Worm (Caenorhabditis elegans) whole organism, L4 larva: ENCODE measurements around the gene C02F5.5.
A peak's percentile ranks its signal among the peaks of the same experiment; 100 is the strongest.

ENCODE experiments used
- F49E8.2 ChIP-seq: sonication (generic microtip); optimal IDR thresholded peaks from 2 replicates; lab custom pipeline; 2016; ENCODE audit warnings: missing compliant biosample characterization, mild to moderate bottlenecking, missing genetic modification characterization, borderline replicate concordance
- T20F7.1 ChIP-seq: fragments of 200-800 bp; sonication (Bioruptor generic); optimal IDR thresholded peaks from 2 replicates; lab custom pipeline; 2018; ENCODE audit warnings: mild to moderate bottlenecking, missing genetic modification characterization, missing compliant biosample characterization
- Y75B8A.6 ChIP-seq: fragments of 200-800 bp; sonication (Bioruptor generic); IDR thresholded peaks from 2 replicates; pipeline ENCODE4 v1.3.6; 2022; ENCODE audit warnings: missing genetic modification reagents, missing genetic modification characterization, missing compliant biosample characterization
- ZK337.2 ChIP-seq: fragments of 200-800 bp; sonication (Bioruptor generic); IDR thresholded peaks from 2 replicates; pipeline ENCODE4 v1.3.6; 2022; ENCODE audit warnings: missing genetic modification reagents, missing genetic modification characterization, missing compliant biosample characterization
- aha-1 ChIP-seq: fragments of 150-350 bp; peaks from one replicate; lab custom pipeline; 2014; ENCODE audit warnings: missing biosample characterization, missing genetic modification characterization
- aly-2 ChIP-seq: sonication (generic microtip); optimal IDR thresholded peaks from 2 replicates; lab custom pipeline; 2018; ENCODE audit warnings: missing biosample characterization, missing genetic modification characterization
- arid-1 ChIP-seq: fragments of 200-800 bp; sonication (Bioruptor generic); conservative IDR thresholded peaks from 2 replicates; pipeline ENCODE4 v1.3.6; 2022; ENCODE audit warnings: missing genetic modification reagents, missing genetic modification characterization, missing compliant biosample characterization
- ceh-20 ChIP-seq: fragments of 200-800 bp; sonication (Bioruptor generic); IDR thresholded peaks from 2 replicates; pipeline ENCODE4 v1.3.6; 2022; ENCODE audit warnings: missing genetic modification reagents, missing genetic modification characterization, missing compliant biosample characterization
- ceh-28 ChIP-seq: fragments of 150-350 bp; optimal IDR thresholded peaks from 2 replicates; lab custom pipeline; 2014; ENCODE audit warnings: missing biosample characterization, missing genetic modification reagents, missing genetic modification characterization
- ceh-62 ChIP-seq: sonication (generic microtip); optimal IDR thresholded peaks from 2 replicates; lab custom pipeline; 2017; ENCODE audit warnings: missing biosample characterization, missing genetic modification characterization
- ceh-82 ChIP-seq: sonication (generic microtip); optimal IDR thresholded peaks from 2 replicates; lab custom pipeline; 2017; ENCODE audit warnings: missing biosample characterization, missing genetic modification characterization
- ctbp-1 ChIP-seq: fragments of 200-800 bp; sonication (Bioruptor generic); IDR thresholded peaks from 2 replicates; pipeline ENCODE4 v1.3.6; 2022; ENCODE audit warnings: missing genetic modification reagents, missing genetic modification characterization, missing compliant biosample characterization
- daf-8 ChIP-seq: fragments of 200-800 bp; sonication (Bioruptor generic); IDR thresholded peaks from 2 replicates; pipeline ENCODE4 v1.3.6; 2022; ENCODE audit warnings: missing genetic modification characterization, missing compliant biosample characterization
- dmd-6 ChIP-seq: fragments of 200-800 bp; sonication (Bioruptor generic); IDR thresholded peaks from 2 replicates; pipeline ENCODE4 v1.3.6; 2022; ENCODE audit warnings: missing genetic modification reagents, missing genetic modification characterization, missing compliant biosample characterization
- duxl-1 ChIP-seq: sonication (generic microtip); optimal IDR thresholded peaks from 2 replicates; lab custom pipeline; 2016; ENCODE audit warnings: mild to moderate bottlenecking, missing genetic modification characterization, moderate library complexity, missing compliant biosample characterization; ENCODE audit not compliant: poor library complexity
- dve-1 ChIP-seq: sonication (generic microtip); optimal IDR thresholded peaks from 2 replicates; lab custom pipeline; 2017; ENCODE audit warnings: antibody characterized with exemption, mild to moderate bottlenecking, missing genetic modification characterization, missing compliant biosample characterization; ENCODE audit not compliant: insufficient read depth
- lin-15B ChIP-seq: fragments of 150-350 bp; sonication (generic microtip); optimal IDR thresholded peaks from 3 replicates; lab custom pipeline; 2014; ENCODE audit warnings: missing biosample characterization, missing genetic modification characterization
- lin-29 ChIP-seq: fragments of 200-800 bp; sonication (Bioruptor generic); IDR thresholded peaks from 2 replicates; pipeline ENCODE4 v1.3.6; 2022; ENCODE audit warnings: missing genetic modification reagents, missing genetic modification characterization, missing compliant biosample characterization
- mdl-1 ChIP-seq, 2 experiments: fragments of 150-350 bp in 1 of 2; sonication (generic microtip) in 1 of 2; optimal IDR thresholded peaks; 2 replicates each; lab custom pipeline; 2014 to 2017; ENCODE audit warnings: missing biosample characterization in 2 of 2, missing genetic modification characterization in 2 of 2
- mdt-29 ChIP-seq: fragments of 200-800 bp; sonication (Bioruptor generic); IDR thresholded peaks from 2 replicates; pipeline ENCODE4 v1.3.6; 2022; ENCODE audit warnings: missing genetic modification reagents, missing genetic modification characterization, missing compliant biosample characterization
- mes-2 ChIP-seq: sonication (generic microtip); optimal IDR thresholded peaks from 2 replicates; lab custom pipeline; 2016; ENCODE audit warnings: missing genotype, mild to moderate bottlenecking, missing genetic modification characterization, missing compliant biosample characterization; ENCODE audit not compliant: poor library complexity, severe bottlenecking
- mxl-2 ChIP-seq: fragments of 200-800 bp; sonication (Bioruptor generic); conservative IDR thresholded peaks from 2 replicates; pipeline ENCODE4 v1.3.6; 2022; ENCODE audit warnings: missing genetic modification reagents, missing genetic modification characterization, missing compliant biosample characterization
- mxl-3 ChIP-seq: fragments of 200-800 bp; sonication (Bioruptor generic); optimal IDR thresholded peaks from 2 replicates; lab custom pipeline; 2018; ENCODE audit warnings: mild to moderate bottlenecking, missing genetic modification characterization, missing compliant biosample characterization
- nhr-102 ChIP-seq: sonication (generic microtip); optimal IDR thresholded peaks from 2 replicates; lab custom pipeline; 2016; ENCODE audit warnings: mild to moderate bottlenecking, missing genetic modification characterization, moderate library complexity, missing compliant biosample characterization
- nhr-111 ChIP-seq: fragments of 200-800 bp; sonication (Bioruptor generic); optimal IDR thresholded peaks from 2 replicates; lab custom pipeline; 2018; ENCODE audit warnings: mild to moderate bottlenecking, missing genetic modification characterization, missing compliant biosample characterization
- nhr-237 ChIP-seq: sonication (generic microtip); optimal IDR thresholded peaks from 2 replicates; lab custom pipeline; 2017; ENCODE audit warnings: missing biosample characterization, missing genetic modification characterization
- nhr-41 ChIP-seq: fragments of 200-800 bp; sonication (Bioruptor generic); IDR thresholded peaks from 2 replicates; pipeline ENCODE4 v1.3.6; 2022; ENCODE audit warnings: missing genetic modification reagents, missing genetic modification characterization, missing compliant biosample characterization
- nhr-76 ChIP-seq: fragments of 150-350 bp; optimal IDR thresholded peaks from 2 replicates; lab custom pipeline; 2014; ENCODE audit warnings: missing biosample characterization, missing genetic modification characterization
- sdz-12 ChIP-seq: fragments of 200-800 bp; sonication (Bioruptor generic); optimal IDR thresholded peaks from 2 replicates; lab custom pipeline; 2018; ENCODE audit warnings: mild to moderate bottlenecking, missing genetic modification characterization, missing compliant biosample characterization
- snpc-4 ChIP-seq: fragments of 150-350 bp; optimal IDR thresholded peaks from 2 replicates; lab custom pipeline; 2014; ENCODE audit warnings: missing biosample characterization, missing genetic modification characterization
- tag-97 ChIP-seq: fragments of 200-800 bp; sonication (Bioruptor generic); IDR thresholded peaks from 2 replicates; pipeline ENCODE4 v1.3.6; 2022; ENCODE audit warnings: missing genetic modification characterization, missing compliant biosample characterization
- tra-1 ChIP-seq: fragments of 200-800 bp; sonication (Bioruptor generic); IDR thresholded peaks from 2 replicates; pipeline ENCODE4 v1.3.6; 2022; ENCODE audit warnings: missing genetic modification reagents, missing genetic modification characterization, missing compliant biosample characterization
- unc-130 ChIP-seq: sonication (generic microtip); optimal IDR thresholded peaks from 2 replicates; lab custom pipeline; 2016; ENCODE audit warnings: missing genetic modification reagents, missing genetic modification characterization, missing compliant biosample characterization
- unc-62 ChIP-seq, 3 experiments: fragments of 150-350 bp in 1 of 3; sonication (generic microtip); optimal IDR thresholded peaks in 2 of 3; peaks in 1 of 3; 1 replicate in 1 of 3; 2 replicates in 2 of 3; lab custom pipeline; 2014 to 2017; ENCODE audit warnings: missing biosample characterization in 3 of 3, missing genetic modification characterization in 3 of 3, missing genetic modification reagents in 3 of 3, missing genotype in 1 of 3
- vab-7 ChIP-seq: fragments of 200-800 bp; sonication (Bioruptor generic); IDR thresholded peaks from 2 replicates; pipeline ENCODE4 v1.3.6; 2022; ENCODE audit warnings: missing genetic modification reagents, missing genetic modification characterization, missing compliant biosample characterization
- zag-1 ChIP-seq: fragments of 150-350 bp; optimal IDR thresholded peaks from 2 replicates; lab custom pipeline; 2014; ENCODE audit warnings: missing biosample characterization, missing genetic modification characterization
- zip-2 ChIP-seq: fragments of 150-350 bp; optimal IDR thresholded peaks from 2 replicates; lab custom pipeline; 2014; ENCODE audit warnings: missing biosample characterization, missing genetic modification characterization
- ztf-11 ChIP-seq: fragments of 150-350 bp; optimal IDR thresholded peaks from 2 replicates; lab custom pipeline; 2014; ENCODE audit warnings: missing biosample characterization, missing genetic modification characterization

Gene C02F5.5

ce11 chrIII:8235880-8236279 lies at the start of gene C02F5.5:
Gene C02F5.5 (plus strand): TSS chrIII:8236180.
- no peak for TF ChIP-seq nhr-111
- TF ChIP-seq ceh-28 (tag; lab: Kevin White, UChicago) = no peak
- TF ChIP-seq aha-1 (tag; lab: Kevin White, UChicago) = no peak
- TF ChIP-seq nhr-237 (tag; lab: Kevin White, UChicago) = no peak
- no peak for TF ChIP-seq lin-29 (GFP tag; lab: Robert Waterston, UW)
- no peak for TF ChIP-seq nhr-41
- no peak for TF ChIP-seq mes-2
- TF ChIP-seq ztf-11 = no peak
- no peak for TF ChIP-seq arid-1 (GFP tag; lab: Robert Waterston, UW)
- no peak for TF ChIP-seq ceh-20 (GFP tag; lab: Robert Waterston, UW)
- no peak for TF ChIP-seq daf-8
- TF ChIP-seq nhr-76 (tag; lab: Kevin White, UChicago) = no peak
- TF ChIP-seq mxl-3 (GFP tag; lab: Kevin White, UChicago) = no peak
- no peak for TF ChIP-seq aly-2
- no peak for TF ChIP-seq mdl-1 (tag; optimal IDR thresholded peaks at IDR 0.05; lab: Kevin White, UChicago)
- no peak for TF ChIP-seq tag-97 (GFP tag; lab: Robert Waterston, UW)
- no peak for TF ChIP-seq unc-130 (GFP tag; lab: Kevin White, UChicago)
- TF ChIP-seq ZK337.2 (GFP tag; lab: Robert Waterston, UW) = no peak
- no peak for TF ChIP-seq Y75B8A.6 (GFP tag; lab: Robert Waterston, UW)
- no peak for TF ChIP-seq ceh-82

ce11 chrIII:8190505-8190904 lies 45.5 kb upstream of the C02F5.5 start, which contains the start of gene C50C3.19:
Gene C50C3.19 (plus strand): TSS chrIII:8190805.
- no peak for TF ChIP-seq ceh-62
- no peak for TF ChIP-seq nhr-76 (tag; lab: Kevin White, UChicago)
- TF ChIP-seq zag-1 (tag; lab: Kevin White, UChicago) = no peak
- no peak for TF ChIP-seq dmd-6
- TF ChIP-seq sdz-12 (GFP tag; lab: Kevin White, UChicago) = no peak
- TF ChIP-seq snpc-4 (tag; lab: Kevin White, UChicago) = no peak
- TF ChIP-seq, all 104 proteins: peak for 0

- no peak for TF ChIP-seq unc-62 (GFP tag; optimal IDR thresholded peaks at IDR 0.05 in 1 of 2; lab: Kevin White, UChicago)
- no peak for TF ChIP-seq unc-62 (tag; optimal IDR thresholded peaks at IDR 0.05; lab: Kevin White, UChicago)
- no peak for TF ChIP-seq F49E8.2 (tag; lab: Kevin White, UChicago)
- no peak for TF ChIP-seq zip-2 (tag; lab: Kevin White, UChicago)
- no peak for TF ChIP-seq Y75B8A.6 (GFP tag; lab: Robert Waterston, UW)
- no peak for TF ChIP-seq mxl-2 (GFP tag; lab: Robert Waterston, UW)
- TF ChIP-seq ceh-28 (tag; lab: Kevin White, UChicago) = no peak
- no peak for TF ChIP-seq duxl-1
- no peak for TF ChIP-seq T20F7.1 (GFP tag; lab: Kevin White, UChicago)
- no peak for TF ChIP-seq lin-15B
- no peak for TF ChIP-seq tra-1 (GFP tag; lab: Robert Waterston, UW)
- TF ChIP-seq ztf-11 = no peak
- TF ChIP-seq mdt-29 = no peak
- TF ChIP-seq ceh-82 = no peak
- no peak for TF ChIP-seq dve-1 (tag; lab: Kevin White, UChicago)
- no peak for TF ChIP-seq ctbp-1 (GFP tag; lab: Robert Waterston, UW)
- TF ChIP-seq, all 104 proteins: peak for 0
Measured at ce11 chrIII:8191695-8192094, 44.3 kb upstream of the C02F5.5 start, which contains the start of gene C50C3.1. Gene C50C3.1 (plus strand): TSS chrIII:8191995.

- TF ChIP-seq vab-7 (no peak), nhr-111 (no peak), nhr-102 (tag; lab: Kevin White, UChicago) (no peak), aha-1 (tag; lab: Kevin White, UChicago) (peak; percentile 49), unc-62 (GFP tag; optimal IDR thresholded peaks at IDR 0.05 in 1 of 2; lab: Kevin White, UChicago) (peak in 1 of 2 experiments; percentile 93), unc-62 (tag; optimal IDR thresholded peaks at IDR 0.05; lab: Kevin White, UChicago) (no peak)
- TF ChIP-seq, all 104 proteins: peak for 2
Measured at ce11 chrIII:8199060-8199459, 36.9 kb upstream of the C02F5.5 start.
